Worm (Caenorhabditis elegans) whole organism, young adult: ENCODE results near the gene F44F4.3.

Experiments
- B0019.2 ChIP-seq: fragments of 200-800 bp; sonication (Bioruptor generic); conservative IDR thresholded peaks from 2 replicates; pipeline ENCODE4 v1.3.6; 2022; ENCODE audit warnings: missing genetic modification reagents, missing genetic modification characterization, missing compliant biosample characterization
- B0261.1 ChIP-seq: sonication (generic microtip); optimal IDR thresholded peaks from 2 replicates; lab custom pipeline; 2016; ENCODE audit warnings: mild to moderate bottlenecking, missing genetic modification characterization, moderate library complexity, missing compliant biosample characterization
- B0336.3 ChIP-seq: fragments of 200-800 bp; sonication (Bioruptor generic); IDR thresholded peaks from 2 replicates; pipeline ENCODE4 v1.3.6; 2022; ENCODE audit warnings: missing genetic modification characterization, missing compliant biosample characterization
- D2030.7 ChIP-seq: fragments of 200-800 bp; sonication (Bioruptor generic); IDR thresholded peaks from 2 replicates; pipeline ENCODE4 v1.3.6; 2022; ENCODE audit warnings: missing genetic modification reagents, missing genetic modification characterization, missing compliant biosample characterization
- F10E7.11 ChIP-seq: sonication (generic microtip); optimal IDR thresholded peaks from 2 replicates; lab custom pipeline; 2017; ENCODE audit warnings: mild to moderate bottlenecking, missing genetic modification characterization, moderate library complexity, missing compliant biosample characterization
- F33H1.4 ChIP-seq: fragments of 200-800 bp; sonication (Bioruptor generic); IDR thresholded peaks from 2 replicates; pipeline ENCODE4 v1.3.6; 2022; ENCODE audit warnings: missing genetic modification reagents, missing genetic modification characterization, missing compliant biosample characterization
- F39B2.1 ChIP-seq: fragments of 200-800 bp; sonication (Bioruptor generic); IDR thresholded peaks from 2 replicates; pipeline ENCODE4 v1.3.6; 2022; ENCODE audit warnings: missing genetic modification reagents, missing genetic modification characterization, missing compliant biosample characterization
- F49E8.2 ChIP-seq: sonication (generic microtip); optimal IDR thresholded peaks from 3 replicates; lab custom pipeline; 2017; ENCODE audit warnings: missing genetic modification characterization, mild to moderate bottlenecking, missing compliant biosample characterization, antibody characterized with exemption, moderate library complexity; ENCODE audit not compliant: insufficient read depth
- T26A5.8 ChIP-seq: sonication (generic microtip); optimal IDR thresholded peaks from 2 replicates; lab custom pipeline; 2016; ENCODE audit warnings: missing genetic modification characterization, missing compliant biosample characterization
- Y53F4B.3 ChIP-seq: fragments of 200-800 bp; sonication (Bioruptor generic); IDR thresholded peaks from 2 replicates; pipeline ENCODE4 v1.3.6; 2022; ENCODE audit warnings: missing genetic modification reagents, missing genetic modification characterization, missing compliant biosample characterization
- Y56A3A.18 ChIP-seq: fragments of 200-800 bp; sonication (Bioruptor generic); IDR thresholded peaks from 2 replicates; pipeline ENCODE4 v1.3.6; 2022; ENCODE audit warnings: missing genetic modification reagents, missing genetic modification characterization, missing compliant biosample characterization
- Y67H2A.10 ChIP-seq: fragments of 200-800 bp; sonication (Bioruptor generic); conservative IDR thresholded peaks from 2 replicates; pipeline ENCODE4 v1.3.6; 2022; ENCODE audit warnings: missing genetic modification reagents, missing genetic modification characterization, missing compliant biosample characterization
- Y79H2A.3 ChIP-seq: fragments of 200-800 bp; sonication (Bioruptor generic); conservative IDR thresholded peaks from 2 replicates; pipeline ENCODE4 v1.3.6; 2022; ENCODE audit warnings: missing genetic modification reagents, missing genetic modification characterization, missing compliant biosample characterization
- ama-1 ChIP-seq, 3 experiments: fragments of 150-350 bp in 1 of 3; sonication (generic microtip) in 2 of 3; optimal IDR thresholded peaks; 2 replicates each; lab custom pipeline; 2014 to 2018; ENCODE audit warnings: missing biosample characterization in 2 of 3, missing genetic modification characterization in 2 of 3, missing genetic modification reagents in 2 of 3
- attf-5 ChIP-seq: fragments of 200-800 bp; sonication (Bioruptor generic); optimal IDR thresholded peaks from 2 replicates; lab custom pipeline; 2018; ENCODE audit warnings: mild to moderate bottlenecking, missing genetic modification characterization, missing compliant biosample characterization
- attf-6 ChIP-seq: fragments of 200-800 bp; sonication (Bioruptor generic); IDR thresholded peaks from 2 replicates; pipeline ENCODE4 v1.3.6; 2022; ENCODE audit warnings: missing genetic modification reagents, missing genetic modification characterization, missing compliant biosample characterization
- bed-2 ChIP-seq: fragments of 200-800 bp; sonication (Bioruptor generic); IDR thresholded peaks from 2 replicates; pipeline ENCODE4 v1.3.6; 2022; ENCODE audit warnings: missing genetic modification reagents, missing genetic modification characterization, missing compliant biosample characterization
- cebp-2 ChIP-seq: fragments of 200-800 bp; sonication (Bioruptor generic); IDR thresholded peaks from 2 replicates; pipeline ENCODE4 v1.3.6; 2022; ENCODE audit warnings: missing genetic modification characterization, missing compliant biosample characterization
- ceh-79 ChIP-seq: sonication (generic microtip); optimal IDR thresholded peaks from 2 replicates; lab custom pipeline; 2017; ENCODE audit warnings: mild to moderate bottlenecking, missing genetic modification characterization, missing compliant biosample characterization
- gei-17 ChIP-seq: fragments of 200-800 bp; sonication (Bioruptor generic); optimal IDR thresholded peaks from 2 replicates; lab custom pipeline; 2018; ENCODE audit warnings: mild to moderate bottlenecking, missing genetic modification characterization, missing compliant biosample characterization
- lag-1 ChIP-seq: fragments of 200-800 bp; sonication (Bioruptor generic); IDR thresholded peaks from 2 replicates; pipeline ENCODE4 v1.3.6; 2022; ENCODE audit warnings: missing genetic modification reagents, missing genetic modification characterization, missing compliant biosample characterization
- lin-26 ChIP-seq: fragments of 200-800 bp; sonication (Bioruptor generic); IDR thresholded peaks from 2 replicates; pipeline ENCODE4 v1.3.6; 2022; ENCODE audit warnings: missing genetic modification reagents, missing genetic modification characterization, missing compliant biosample characterization
- lin-35 ChIP-seq, 3 experiments: fragments of 150-350 bp in 2 of 3; sonication (generic microtip) in 1 of 3; optimal IDR thresholded peaks; 2 replicates each; lab custom pipeline; 2014 to 2018; ENCODE audit warnings: missing biosample characterization in 3 of 3, missing genetic modification characterization in 3 of 3, missing genetic modification reagents in 3 of 3
- lin-40 ChIP-seq: sonication (generic microtip); optimal IDR thresholded peaks from 2 replicates; lab custom pipeline; 2016; ENCODE audit warnings: missing genetic modification characterization, mild to moderate bottlenecking, missing compliant biosample characterization, missing genotype, missing genetic modification reagents
- lsl-1 ChIP-seq: fragments of 200-800 bp; sonication (Bioruptor generic); optimal IDR thresholded peaks from 2 replicates; lab custom pipeline; 2018; ENCODE audit warnings: mild to moderate bottlenecking, missing genetic modification characterization, moderate library complexity, missing compliant biosample characterization
- madf-10 ChIP-seq: sonication (generic microtip); optimal IDR thresholded peaks from 2 replicates; lab custom pipeline; 2016; ENCODE audit warnings: mild to moderate bottlenecking, missing genetic modification characterization, missing compliant biosample characterization
- mes-4 ChIP-seq: sonication (generic microtip); optimal IDR thresholded peaks from 2 replicates; lab custom pipeline; 2016; ENCODE audit warnings: missing genotype, missing genetic modification characterization, missing compliant biosample characterization
- mxl-1 ChIP-seq: sonication (generic microtip); optimal IDR thresholded peaks from 2 replicates; lab custom pipeline; 2016; ENCODE audit warnings: missing genetic modification characterization, missing compliant biosample characterization
- nfya-2 ChIP-seq: fragments of 200-800 bp; sonication (Bioruptor generic); IDR thresholded peaks from 2 replicates; pipeline ENCODE4 v1.3.6; 2022; ENCODE audit warnings: missing genetic modification reagents, missing genetic modification characterization, missing compliant biosample characterization
- nfyb-1 ChIP-seq: fragments of 200-800 bp; sonication (Bioruptor generic); IDR thresholded peaks from 2 replicates; pipeline ENCODE4 v1.3.6; 2022; ENCODE audit warnings: missing genetic modification reagents, missing genetic modification characterization, missing compliant biosample characterization
- nhr-120 ChIP-seq: fragments of 200-800 bp; sonication (Bioruptor generic); IDR thresholded peaks from 2 replicates; pipeline ENCODE4 v1.3.6; 2022; ENCODE audit warnings: missing genetic modification characterization, missing compliant biosample characterization
- nhr-179 ChIP-seq: sonication (generic microtip); optimal IDR thresholded peaks from 2 replicates; lab custom pipeline; 2016; ENCODE audit warnings: mild to moderate bottlenecking, missing genetic modification characterization, missing compliant biosample characterization
- nhr-80 ChIP-seq: sonication (generic microtip); optimal IDR thresholded peaks from 2 replicates; lab custom pipeline; 2016; ENCODE audit warnings: missing genetic modification characterization, missing compliant biosample characterization
- pbrm-1 ChIP-seq: fragments of 200-800 bp; sonication (Bioruptor generic); IDR thresholded peaks from 2 replicates; pipeline ENCODE4 v1.3.6; 2022; ENCODE audit warnings: missing genetic modification reagents, missing genetic modification characterization, missing compliant biosample characterization
- rec-8 ChIP-seq, 2 experiments: sonication (generic microtip); optimal IDR thresholded peaks; 2 replicates each; lab custom pipeline; 2016; ENCODE audit warnings: mild to moderate bottlenecking in 2 of 2, missing genetic modification characterization in 2 of 2, missing genetic modification reagents in 2 of 2, missing genotype in 2 of 2, missing biosample characterization in 1 of 2, missing compliant biosample characterization in 1 of 2, moderate library complexity in 1 of 2
- somi-1 ChIP-seq: fragments of 200-800 bp; sonication (Bioruptor generic); optimal IDR thresholded peaks from 2 replicates; lab custom pipeline; 2018; ENCODE audit warnings: mild to moderate bottlenecking, missing genetic modification characterization, missing compliant biosample characterization
- tbp1 ChIP-seq: fragments of 200-800 bp; sonication (Bioruptor generic); optimal IDR thresholded peaks from 2 replicates; lab custom pipeline; 2018; ENCODE audit warnings: mild to moderate bottlenecking, missing genetic modification characterization, missing compliant biosample characterization
- unc-130 ChIP-seq: sonication (generic microtip); optimal IDR thresholded peaks from 2 replicates; lab custom pipeline; 2016; ENCODE audit warnings: missing genetic modification reagents, missing genetic modification characterization, missing compliant biosample characterization
- zfh-2 ChIP-seq: fragments of 200-800 bp; sonication (Bioruptor generic); conservative IDR thresholded peaks from 2 replicates; pipeline ENCODE4 v1.3.6; 2022; ENCODE audit warnings: missing genetic modification reagents, missing genetic modification characterization, missing compliant biosample characterization
- ztf-18 ChIP-seq: sonication (generic microtip); optimal IDR thresholded peaks from 2 replicates; lab custom pipeline; 2016; ENCODE audit warnings: missing genotype, mild to moderate bottlenecking, missing genetic modification characterization, missing compliant biosample characterization
- ztf-22 ChIP-seq: fragments of 200-800 bp; sonication (Bioruptor generic); optimal IDR thresholded peaks from 2 replicates; lab custom pipeline; 2018; ENCODE audit warnings: mild to moderate bottlenecking, missing genetic modification characterization, moderate library complexity, missing compliant biosample characterization
- ztf-25 ChIP-seq: fragments of 200-800 bp; sonication (Bioruptor generic); IDR thresholded peaks from 2 replicates; pipeline ENCODE4 v1.3.6; 2022; ENCODE audit warnings: missing genetic modification reagents, missing genetic modification characterization, missing compliant biosample characterization
- ztf-26 ChIP-seq: sonication (generic microtip); optimal IDR thresholded peaks from 2 replicates; lab custom pipeline; 2017; ENCODE audit warnings: missing genetic modification characterization, missing compliant biosample characterization
- ztf-3 ChIP-seq: fragments of 200-800 bp; sonication (Bioruptor generic); optimal IDR thresholded peaks from 2 replicates; lab custom pipeline; 2018; ENCODE audit warnings: mild to moderate bottlenecking, missing genetic modification characterization, missing compliant biosample characterization

F44F4.3 gene

ce11 chrII:10868670-10869246, 17.0 kb downstream of the F44F4.3 start, which contains the start of the genes gmps-1 and cap-2 (continued):
- TF ChIP-seq gei-17 (GFP tag; lab: Kevin White, UChicago) (peak; percentile 87), ztf-26 (tag; lab: Kevin White, UChicago) (peak; percentile 91), F49E8.2 (peak; percentile 85), mxl-1 (no peak), attf-6 (GFP tag; lab: Robert Waterston, UW) (0 out of 2 replicates have a peak, but pooled peaks have one; percentile 30), nfyb-1 (GFP tag; lab: Robert Waterston, UW) (peak; percentile 98), Y79H2A.3 (no peak), B0019.2 (GFP tag; lab: Robert Waterston, UW) (peak; percentile 65), ama-1 (optimal IDR thresholded peaks at IDR 0.05; lab: Kevin White, UChicago) (no peak), ama-1 (GFP tag; optimal IDR thresholded peaks at IDR 0.05; lab: Kevin White, UChicago) (peak in 1 of 2 experiments; percentile 62), nhr-179 (tag; lab: Kevin White, UChicago) (no peak), B0261.1 (tag; lab: Kevin White, UChicago) (peak; percentile 26), Y67H2A.10 (peak; percentile 64; the same call in 1 of the 2 replicates), F10E7.11 (tag; lab: Kevin White, UChicago) (peak; percentile 54), nhr-120 (GFP tag; lab: Robert Waterston, UW) (no peak), madf-10 (tag; lab: Kevin White, UChicago) (peak; percentile 79), lin-26 (GFP tag; lab: Robert Waterston, UW) (peak; percentile 76), ztf-22 (GFP tag; lab: Kevin White, UChicago) (no peak), ztf-18 (tag; lab: Kevin White, UChicago) (peak; percentile 71), pbrm-1 (peak; percentile 97), Y53F4B.3 (0 out of 2 replicates have a peak, but pooled peaks have one; percentile 14), rec-8 (tag; optimal IDR thresholded peaks at IDR 0.05; lab: Kevin White, UChicago) (peak in 1 of 2 experiments; percentile 59), tbp1 (GFP tag; lab: Kevin White, UChicago) (peak; percentile 74), ceh-79 (no peak), lag-1 (GFP tag; lab: Robert Waterston, UW) (peak; percentile 88; the same call in 1 of the 2 replicates), bed-2 (GFP tag; lab: Robert Waterston, UW) (no peak), lin-35 (GFP tag; optimal IDR thresholded peaks at IDR 0.05; lab: Kevin White, UChicago) (peak; percentile 15 to 96 (median 75)), unc-130 (peak; percentile 52), zfh-2 (GFP tag; lab: Robert Waterston, UW) (peak; percentile 91), cebp-2 (GFP tag; lab: Robert Waterston, UW) (peak; percentile 81; the same call in 1 of the 2 replicates), attf-5 (GFP tag; lab: Kevin White, UChicago) (peak; percentile 96), ztf-3 (peak; percentile 45), B0336.3 (GFP tag; lab: Robert Waterston, UW) (peak; percentile 95), ztf-25 (GFP tag; lab: Robert Waterston, UW) (peak; percentile 67; the same call in 1 of the 2 replicates), lsl-1 (GFP tag; lab: Kevin White, UChicago) (peak; percentile 98), D2030.7 (peak; percentile 91), somi-1 (GFP tag; lab: Kevin White, UChicago) (peak; percentile 42), T26A5.8 (no peak), nfya-2 (GFP tag; lab: Robert Waterston, UW) (no peak), F39B2.1 (peak; percentile 30; the same call in 1 of the 2 replicates), nhr-80 (tag; lab: Kevin White, UChicago) (peak; percentile 45), Y56A3A.18 (GFP tag; lab: Robert Waterston, UW) (peak; percentile 97), F33H1.4 (peak; percentile 100), lin-40 (peak; percentile 97), mes-4 (no peak)
